Worm (Caenorhabditis elegans): ENCODE measurements around the gene srw-108.
A peak's percentile ranks its signal among the peaks of the same experiment; 100 is the strongest.

The srw-108 gene

DNA sequence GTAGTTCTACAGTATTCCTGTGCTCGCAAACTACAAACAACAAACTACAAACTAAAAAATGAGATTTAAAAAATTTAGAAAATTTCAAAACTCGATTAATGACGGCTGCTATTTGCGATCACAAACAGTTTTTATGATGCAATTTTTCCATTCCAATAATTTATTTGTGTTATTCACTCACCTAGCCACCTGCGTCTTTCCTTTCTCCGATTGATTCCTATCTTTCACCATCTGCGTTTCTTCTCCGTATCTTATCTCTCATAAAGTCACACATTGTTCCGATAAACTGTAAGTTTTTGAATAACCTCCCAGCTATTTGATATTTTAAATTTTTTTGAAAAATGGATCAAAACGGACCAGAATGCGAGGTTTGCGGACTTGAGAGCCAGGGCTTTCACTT, 6.5 kb downstream of the srw-108 start, which contains the start of gene nhr-132:
nhr-132 (plus strand) TSS at position 271 of the 400 bp plus-strand sequence.
- TF ChIP-seq snpc-4 (tag; optimal IDR thresholded peaks at IDR 0.05) (no peak), nhr-25 (tag; optimal IDR thresholded peaks at IDR 0.05) (peak; percentile 48), C34F6.9 (tag; optimal IDR thresholded peaks at IDR 0.05) (peak; percentile 20), crh-2 (tag; optimal IDR thresholded peaks at IDR 0.05) (peak; percentile 29), sma-3 (GFP tag; optimal IDR thresholded peaks at IDR 0.05) (peak; percentile 21), lin-39 (tag; optimal IDR thresholded peaks at IDR 0.05) (no peak), mab-5 (tag; optimal IDR thresholded peaks at IDR 0.05) (no peak), unc-39 (tag; optimal IDR thresholded peaks at IDR 0.05) (no peak), gmeb-1 (tag; optimal IDR thresholded peaks at IDR 0.05) (peak; percentile 32), nhr-10 (tag; optimal IDR thresholded peaks at IDR 0.05) (no peak), lsy-2 (tag; optimal IDR thresholded peaks at IDR 0.05) (peak in 1 of 2 experiments; percentile 38), F13H6.1 (tag; optimal IDR thresholded peaks at IDR 0.05) (peak; percentile 27), fos-1 (tag; optimal IDR thresholded peaks at IDR 0.05) (peak; percentile 37), unc-55 (GFP tag; optimal IDR thresholded peaks at IDR 0.05) (no peak), sma-9 (GFP tag; optimal IDR thresholded peaks at IDR 0.05) (peak; percentile 88), sma-9 (tag; optimal IDR thresholded peaks at IDR 0.05) (no peak), nhr-129 (tag; optimal IDR thresholded peaks at IDR 0.05) (peak; percentile 91)

ce11 chrV:536571-536970, 8.9 kb downstream of the srw-108 start, which contains the start of gene C14C6.5:
Gene C14C6.5, plus strand, starts transcription at chrV:536628.
- TF ChIP-seq zag-1 (tag; optimal IDR thresholded peaks at IDR 0.05) (no peak), elt-3 (tag; optimal IDR thresholded peaks at IDR 0.05) (no peak), sma-3 (GFP tag; optimal IDR thresholded peaks at IDR 0.05) (no peak), nhr-23 (tag; optimal IDR thresholded peaks at IDR 0.05) (no peak), R02D3.7 (tag; optimal IDR thresholded peaks at IDR 0.05) (no peak), elt-1 (tag; optimal IDR thresholded peaks at IDR 0.05) (no peak), ztf-1 (GFP tag; conservative IDR thresholded peaks at IDR 0.05) (no peak), nhr-6 (tag; optimal IDR thresholded peaks at IDR 0.05) (no peak), egl-27 (tag; optimal IDR thresholded peaks at IDR 0.05) (no peak), lin-11 (tag; optimal IDR thresholded peaks at IDR 0.05) (no peak), nhr-25 (tag; optimal IDR thresholded peaks at IDR 0.05) (no peak), unc-62 (GFP tag; optimal IDR thresholded peaks at IDR 0.05) (no peak), nhr-12 (tag; optimal IDR thresholded peaks at IDR 0.05) (no peak)

DNA sequence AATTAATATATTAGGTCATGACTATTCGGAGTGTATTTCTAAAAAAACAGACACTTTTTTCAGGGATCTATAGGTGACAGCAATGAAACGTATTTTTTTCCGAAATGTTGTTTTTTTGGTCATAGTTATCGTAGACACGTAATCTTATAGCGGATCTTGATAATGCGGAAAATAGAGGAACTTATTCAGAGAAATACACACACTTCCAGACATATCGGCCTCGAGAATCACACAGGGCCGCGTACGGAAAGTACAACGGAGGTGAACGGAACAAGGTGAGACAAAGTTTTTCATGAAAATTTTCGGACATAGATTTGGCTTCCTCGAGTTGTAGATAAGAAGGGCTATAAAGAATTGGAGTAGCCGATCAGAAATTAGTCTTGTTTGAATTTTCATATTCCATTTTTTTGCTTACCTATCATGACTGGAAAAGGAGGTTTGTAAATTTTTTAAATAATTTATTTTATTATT, 11.4 kb downstream of the srw-108 start, which contains the start of gene nhr-155:
nhr-155 (plus strand) TSS at position 421 of the 471 bp plus-strand sequence.
- TF ChIP-seq nhr-129 (tag; optimal IDR thresholded peaks at IDR 0.05) (no peak), nhr-10 (tag; optimal IDR thresholded peaks at IDR 0.05) (no peak), dmd-4 (tag; optimal IDR thresholded peaks at IDR 0.05) (no peak), nhr-11 (tag; optimal IDR thresholded peaks at IDR 0.05) (no peak), ceh-16 (tag; optimal IDR thresholded peaks at IDR 0.05) (peak; percentile 30), nhr-21 (tag; optimal IDR thresholded peaks at IDR 0.05) (no peak), nhr-12 (tag; optimal IDR thresholded peaks at IDR 0.05) (no peak), mdl-1 (tag; optimal IDR thresholded peaks at IDR 0.05) (no peak), lin-13 (GFP tag; optimal IDR thresholded peaks at IDR 0.05) (no peak), ama-1 (optimal IDR thresholded peaks at IDR 0.05) (no peak), lin-39 (tag; optimal IDR thresholded peaks at IDR 0.05) (no peak), mab-5 (tag; optimal IDR thresholded peaks at IDR 0.05) (no peak), nhr-23 (tag; optimal IDR thresholded peaks at IDR 0.05) (peak; percentile 26), sma-9 (GFP tag; optimal IDR thresholded peaks at IDR 0.05) (peak; percentile 81), sma-9 (tag; optimal IDR thresholded peaks at IDR 0.05) (no peak), elt-1 (tag; optimal IDR thresholded peaks at IDR 0.05) (peak; percentile 95), aly-2 (tag; optimal IDR thresholded peaks at IDR 0.05) (no peak), sem-4 (tag; optimal IDR thresholded peaks at IDR 0.05) (no peak), nhr-25 (tag; optimal IDR thresholded peaks at IDR 0.05) (no peak), zag-1 (tag; optimal IDR thresholded peaks at IDR 0.05) (no peak), mbf-1 (tag; optimal IDR thresholded peaks at IDR 0.05) (no peak), unc-62 (GFP tag; optimal IDR thresholded peaks at IDR 0.05) (no peak), Y55F3AM.14 (GFP tag; optimal IDR thresholded peaks at IDR 0.05) (no peak), egl-27 (tag; optimal IDR thresholded peaks at IDR 0.05) (no peak)
